Worm (Caenorhabditis elegans) whole organism, late embryonic: ENCODE results near the gene jun-1.

Source experiments
- C08G9.2 ChIP-seq: sonication (generic microtip); optimal IDR thresholded peaks from 2 replicates; lab custom pipeline; 2016; ENCODE audit warnings: mild to moderate bottlenecking, missing genetic modification characterization, moderate library complexity, missing compliant biosample characterization
- C38D4.7 ChIP-seq: fragments of 200-800 bp; sonication (Bioruptor generic); optimal IDR thresholded peaks from 2 replicates; lab custom pipeline; 2018; ENCODE audit warnings: mild to moderate bottlenecking, missing genetic modification characterization, moderate library complexity, missing compliant biosample characterization
- F13H6.1 ChIP-seq: sonication (generic microtip); optimal IDR thresholded peaks from 2 replicates; lab custom pipeline; 2016; ENCODE audit warnings: missing genetic modification characterization, missing compliant biosample characterization
- K02D7.2 ChIP-seq: sonication (generic microtip); optimal IDR thresholded peaks from 2 replicates; lab custom pipeline; 2017; ENCODE audit warnings: mild to moderate bottlenecking, missing genetic modification characterization, missing compliant biosample characterization
- Y22D7AL.16 ChIP-seq: sonication (generic microtip); optimal IDR thresholded peaks from 2 replicates; lab custom pipeline; 2016; ENCODE audit warnings: missing genetic modification characterization, missing compliant biosample characterization
- ama-1 ChIP-seq: fragments of 150-350 bp; optimal IDR thresholded peaks from 2 replicates; lab custom pipeline; 2014
- ceh-14 ChIP-seq: sonication (generic microtip); optimal IDR thresholded peaks from 2 replicates; lab custom pipeline; 2016; ENCODE audit warnings: missing genotype, missing genetic modification characterization, missing compliant biosample characterization
- ceh-18 ChIP-seq: sonication (generic microtip); optimal IDR thresholded peaks from 2 replicates; lab custom pipeline; 2016; ENCODE audit warnings: missing genetic modification characterization, missing compliant biosample characterization
- ceh-19 ChIP-seq: fragments of 200-800 bp; sonication (Bioruptor generic); optimal IDR thresholded peaks from 2 replicates; lab custom pipeline; 2018; ENCODE audit warnings: mild to moderate bottlenecking, missing genetic modification characterization, missing compliant biosample characterization
- ceh-30 ChIP-seq: fragments of 150-350 bp; optimal IDR thresholded peaks from 2 replicates; lab custom pipeline; 2014; ENCODE audit warnings: missing biosample characterization, missing genetic modification characterization
- ceh-31 ChIP-seq: sonication (generic microtip); optimal IDR thresholded peaks from 2 replicates; lab custom pipeline; 2016; ENCODE audit warnings: missing genetic modification characterization, missing compliant biosample characterization
- ceh-34 ChIP-seq: sonication (generic microtip); optimal IDR thresholded peaks from 2 replicates; lab custom pipeline; 2016; ENCODE audit warnings: mild to moderate bottlenecking, missing genetic modification characterization, missing compliant biosample characterization
- ceh-9 ChIP-seq: sonication (generic microtip); optimal IDR thresholded peaks from 2 replicates; lab custom pipeline; 2016; ENCODE audit warnings: mild to moderate bottlenecking, missing genetic modification characterization, inconsistent platforms, missing compliant biosample characterization
- che-1 ChIP-seq: sonication (generic microtip); optimal IDR thresholded peaks from 2 replicates; lab custom pipeline; 2016; ENCODE audit warnings: mild to moderate bottlenecking, missing genetic modification characterization, missing compliant biosample characterization
- elt-2 ChIP-seq: sonication (generic microtip); optimal IDR thresholded peaks from 2 replicates; lab custom pipeline; 2016; ENCODE audit warnings: missing genetic modification reagents, missing genetic modification characterization, missing compliant biosample characterization
- ets-4 ChIP-seq: sonication (generic microtip); optimal IDR thresholded peaks from 2 replicates; lab custom pipeline; 2016; ENCODE audit warnings: missing genetic modification characterization, missing compliant biosample characterization
- fax-1 ChIP-seq: sonication (generic microtip); optimal IDR thresholded peaks from 2 replicates; lab custom pipeline; 2016; ENCODE audit warnings: missing genotype, missing genetic modification characterization, missing compliant biosample characterization
- hlh-6 ChIP-seq: sonication (generic microtip); optimal IDR thresholded peaks from 2 replicates; lab custom pipeline; 2016; ENCODE audit warnings: missing genotype, missing genetic modification characterization, missing compliant biosample characterization
- hlh-8 ChIP-seq: sonication (generic microtip); optimal IDR thresholded peaks from 2 replicates; lab custom pipeline; 2016; ENCODE audit warnings: missing genotype, missing genetic modification characterization, missing compliant biosample characterization
- lin-11 ChIP-seq: fragments of 200-800 bp; sonication (Bioruptor generic); optimal IDR thresholded peaks from 2 replicates; lab custom pipeline; 2018; ENCODE audit warnings: mild to moderate bottlenecking, missing genetic modification characterization, missing compliant biosample characterization
- madf-2 ChIP-seq: sonication (generic microtip); optimal IDR thresholded peaks from 2 replicates; lab custom pipeline; 2017; ENCODE audit warnings: missing genetic modification characterization, missing compliant biosample characterization
- mec-3 ChIP-seq: sonication (generic microtip); optimal IDR thresholded peaks from 2 replicates; lab custom pipeline; 2016; ENCODE audit warnings: borderline replicate concordance, missing genetic modification characterization, missing compliant biosample characterization
- nhr-232 ChIP-seq: sonication (generic microtip); optimal IDR thresholded peaks from 2 replicates; lab custom pipeline; 2016; ENCODE audit warnings: missing genetic modification characterization, missing compliant biosample characterization
- pat-9 ChIP-seq: fragments of 200-800 bp; sonication (Bioruptor generic); optimal IDR thresholded peaks from 2 replicates; lab custom pipeline; 2018; ENCODE audit warnings: mild to moderate bottlenecking, missing genetic modification characterization, moderate library complexity, missing compliant biosample characterization
- pax-1 ChIP-seq: fragments of 150-350 bp; optimal IDR thresholded peaks from 2 replicates; lab custom pipeline; 2014; ENCODE audit warnings: missing biosample characterization, missing genetic modification characterization
- pha-2 ChIP-seq: sonication (generic microtip); optimal IDR thresholded peaks from 2 replicates; lab custom pipeline; 2017; ENCODE audit warnings: mild to moderate bottlenecking, missing genetic modification characterization, missing compliant biosample characterization
- pqm-1 ChIP-seq: sonication (generic microtip); optimal IDR thresholded peaks from 2 replicates; lab custom pipeline; 2016; ENCODE audit warnings: missing genetic modification characterization, missing compliant biosample characterization
- pros-1 ChIP-seq: fragments of 150-350 bp; optimal IDR thresholded peaks from 2 replicates; lab custom pipeline; 2014; ENCODE audit warnings: missing biosample characterization, missing genetic modification reagents, missing genetic modification characterization
- ref-2 ChIP-seq: sonication (generic microtip); optimal IDR thresholded peaks from 2 replicates; lab custom pipeline; 2016; ENCODE audit warnings: missing genetic modification characterization, missing compliant biosample characterization
- sdc-2 ChIP-seq: sonication (generic microtip); optimal IDR thresholded peaks from 2 replicates; lab custom pipeline; 2016; ENCODE audit warnings: missing genotype, missing genetic modification characterization, missing compliant biosample characterization
- sox-2 ChIP-seq: fragments of 200-800 bp; sonication (Bioruptor generic); IDR thresholded peaks from 2 replicates; pipeline ENCODE4 v1.3.6; 2022; ENCODE audit warnings: missing genetic modification reagents, missing genetic modification characterization, missing compliant biosample characterization
- sox-4 ChIP-seq: sonication (generic microtip); optimal IDR thresholded peaks from 2 replicates; lab custom pipeline; 2017; ENCODE audit warnings: mild to moderate bottlenecking, missing genetic modification characterization, inconsistent platforms, missing compliant biosample characterization
- tbx-7 ChIP-seq: sonication (generic microtip); optimal IDR thresholded peaks from 2 replicates; lab custom pipeline; 2016; ENCODE audit warnings: missing genotype, missing genetic modification characterization, missing compliant biosample characterization
- unc-3 ChIP-seq, 2 experiments: fragments of 200-800 bp in 1 of 2; sonication (Bioruptor generic) in 1 of 2; sonication (generic microtip) in 1 of 2; conservative IDR thresholded peaks in 1 of 2; optimal IDR thresholded peaks in 1 of 2; 2 replicates each; pipeline versions ENCODE4 v1.3.6 to Lab custom; 2016 to 2022; ENCODE audit warnings: missing compliant biosample characterization in 2 of 2, missing genetic modification characterization in 2 of 2, missing genetic modification reagents in 1 of 2
- unc-55 ChIP-seq: sonication (generic microtip); optimal IDR thresholded peaks from 2 replicates; lab custom pipeline; 2017; ENCODE audit warnings: missing biosample characterization, missing genetic modification reagents, missing genetic modification characterization

jun-1 gene

DNA sequence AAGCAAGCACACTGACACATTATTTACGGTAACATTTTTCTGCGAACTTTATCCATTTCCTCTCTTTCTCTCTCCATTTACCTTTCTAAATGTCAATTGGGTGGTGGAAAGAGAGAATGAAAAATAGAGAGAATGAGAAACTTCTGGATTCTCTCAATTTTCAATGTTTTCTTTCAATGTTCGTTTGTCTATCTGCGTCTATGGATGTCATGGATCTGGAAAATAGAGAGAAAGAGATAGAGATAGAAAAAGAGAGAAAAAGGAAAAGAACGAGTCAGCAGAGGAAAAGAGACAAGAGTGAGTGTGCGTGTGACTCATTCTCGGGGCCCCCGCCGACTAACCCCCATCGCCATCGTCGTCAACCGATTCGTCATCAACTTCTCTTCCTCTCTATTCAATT is at the start of gene jun-1 (continued):
- no peak for TF ChIP-seq sox-2 (GFP tag; lab: Robert Waterston, UW)
- TF ChIP-seq ceh-30 = no peak
- TF ChIP-seq sdc-2 = no peak
- TF ChIP-seq nhr-232 (tag; lab: Kevin White, UChicago) = no peak
- TF ChIP-seq elt-2 = no peak
- TF ChIP-seq fax-1 (tag; lab: Kevin White, UChicago) = no peak
- no peak for TF ChIP-seq hlh-8 (tag; lab: Kevin White, UChicago)
- no peak for TF ChIP-seq F13H6.1 (tag; lab: Kevin White, UChicago)
- TF ChIP-seq mec-3 (tag; lab: Kevin White, UChicago) = no peak
- peak; percentile 18 for TF ChIP-seq madf-2 (tag; lab: Kevin White, UChicago)
- no peak for TF ChIP-seq Y22D7AL.16 (tag; lab: Kevin White, UChicago)
- no peak for TF ChIP-seq lin-11 (tag; lab: Kevin White, UChicago)
- TF ChIP-seq hlh-6 (tag; lab: Kevin White, UChicago) = no peak
- TF ChIP-seq pqm-1 (tag; lab: Kevin White, UChicago) = no peak
- peak; percentile 19 for TF ChIP-seq ceh-34
- TF ChIP-seq pax-1 = no peak

DNA sequence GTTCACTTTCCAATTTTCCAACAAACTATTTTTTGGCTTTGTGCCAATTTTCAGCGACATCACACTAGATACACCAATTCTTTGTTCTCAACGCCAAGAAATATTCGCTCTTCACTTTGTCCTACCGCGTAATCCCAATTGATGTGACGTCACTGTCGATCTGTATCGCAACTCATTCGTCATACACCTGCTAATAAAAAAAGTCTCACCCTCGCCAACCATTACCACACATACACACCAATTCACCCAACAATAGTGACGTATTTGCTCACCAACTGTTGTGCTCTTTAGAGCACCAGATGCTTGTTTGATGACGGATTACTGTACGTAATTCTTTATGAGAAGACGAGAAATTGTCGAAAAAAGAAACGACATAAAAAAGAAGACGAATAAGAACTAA is 49.6 kb upstream of the jun-1 start:
- TF ChIP-seq ref-2 (tag; lab: Kevin White, UChicago) (peak; percentile 59), ceh-31 (tag; lab: Kevin White, UChicago) (no peak), pax-1 (peak; percentile 23), sox-4 (tag; lab: Kevin White, UChicago) (no peak)

DNA sequence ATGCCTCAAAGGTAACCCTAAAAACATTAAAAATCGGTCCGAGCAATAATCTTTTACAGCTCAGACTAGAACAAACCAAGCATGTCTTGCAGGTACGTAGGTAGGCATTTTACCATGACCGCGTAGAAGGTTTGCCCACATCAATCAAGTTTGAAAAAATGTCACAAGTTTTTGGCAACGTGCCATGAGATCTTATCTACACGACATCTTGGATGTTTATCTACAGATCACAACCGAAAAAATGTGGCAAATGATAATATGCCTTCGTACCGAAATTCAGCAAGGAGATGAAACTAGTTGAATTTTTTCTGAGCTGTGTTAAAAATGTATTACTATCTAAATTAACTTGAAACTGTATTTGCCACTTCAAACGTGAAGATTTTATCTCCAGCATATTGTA is 48.5 kb upstream of the jun-1 start:
- no peak for TF ChIP-seq pros-1
- no peak for TF ChIP-seq K02D7.2 (tag; lab: Kevin White, UChicago)
- no peak for TF ChIP-seq pqm-1 (tag; lab: Kevin White, UChicago)
- no peak for TF ChIP-seq ceh-9 (tag; lab: Kevin White, UChicago)
- no peak for TF ChIP-seq C08G9.2
- TF ChIP-seq fax-1 (tag; lab: Kevin White, UChicago) = no peak
- TF ChIP-seq che-1 (tag; lab: Kevin White, UChicago) = no peak
- no peak for TF ChIP-seq ceh-14
- TF ChIP-seq ref-2 (tag; lab: Kevin White, UChicago) = no peak

DNA sequence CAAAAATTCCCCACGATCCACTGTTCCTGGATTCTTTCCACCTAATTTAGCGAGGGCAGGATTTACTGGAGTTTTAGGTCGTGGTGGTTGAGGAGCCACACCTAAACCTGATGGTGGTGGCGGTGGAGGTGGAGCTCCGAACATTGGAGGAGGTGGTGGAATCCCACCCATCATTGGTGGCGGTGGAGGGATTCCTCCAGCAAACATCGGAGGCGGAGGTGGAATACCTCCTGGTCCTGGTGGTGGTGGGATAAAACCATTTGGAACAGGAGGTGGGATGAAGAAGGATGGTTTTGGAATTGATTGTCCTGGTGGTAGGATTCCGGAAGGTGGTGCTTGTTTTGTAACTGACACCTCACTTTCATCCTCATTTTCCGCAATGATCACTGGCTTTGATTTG is 43.1 kb upstream of the jun-1 start:
- TF ChIP-seq ama-1 (lab: Kevin White, UChicago) = no peak
- no peak for TF ChIP-seq F13H6.1 (tag; lab: Kevin White, UChicago)
- TF ChIP-seq ceh-18 = no peak
- no peak for TF ChIP-seq unc-3 (GFP tag; conservative IDR thresholded peaks at IDR 0.05; lab: Robert Waterston, UW)
- TF ChIP-seq unc-3 (tag; optimal IDR thresholded peaks at IDR 0.05; lab: Kevin White, UChicago) = no peak
- TF ChIP-seq pat-9 (tag; lab: Kevin White, UChicago) = no peak
- TF ChIP-seq C38D4.7 = no peak
- no peak for TF ChIP-seq ets-4

DNA sequence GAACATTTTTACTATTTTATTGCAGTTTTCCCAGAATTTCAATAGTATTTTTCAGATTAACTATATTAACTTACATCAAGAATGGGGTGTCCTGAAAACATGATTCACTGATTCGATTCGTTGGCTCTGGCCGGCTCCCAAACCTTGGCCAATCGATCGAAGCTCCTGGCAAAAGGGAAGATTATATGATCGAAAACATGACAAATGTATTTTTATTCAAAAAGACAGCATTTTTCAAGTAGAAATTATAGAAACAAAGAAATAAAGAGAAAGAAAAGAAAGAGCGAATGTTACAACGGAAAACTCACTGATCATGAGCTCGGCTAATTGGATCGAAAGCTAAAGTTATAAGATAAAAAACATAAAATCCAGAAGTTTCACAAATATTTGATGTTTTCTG is 42.2 kb upstream of the jun-1 start, which contains the start of gene T24B8.4:
TSS of gene T24B8.4 (minus strand) at position 101 of the 400 bp plus-strand sequence.
- TF ChIP-seq F13H6.1 (tag; lab: Kevin White, UChicago) (no peak), sdc-2 (no peak), K02D7.2 (tag; lab: Kevin White, UChicago) (no peak), ets-4 (no peak), unc-55 (GFP tag; lab: Kevin White, UChicago) (no peak), pha-2 (tag; lab: Kevin White, UChicago) (no peak), ceh-19 (GFP tag; lab: Kevin White, UChicago) (no peak), tbx-7 (tag; lab: Kevin White, UChicago) (no peak), sox-4 (tag; lab: Kevin White, UChicago) (no peak)
